Worm (Caenorhabditis elegans): Measurements from ENCODE around the gene ZK892.5.
"Not testable (repeated sequence)": the region's sequence is repeated elsewhere in the genome, so short reads cannot be mapped to it uniquely, and the experiment has no call there.

ZK892.5 gene

DNA sequence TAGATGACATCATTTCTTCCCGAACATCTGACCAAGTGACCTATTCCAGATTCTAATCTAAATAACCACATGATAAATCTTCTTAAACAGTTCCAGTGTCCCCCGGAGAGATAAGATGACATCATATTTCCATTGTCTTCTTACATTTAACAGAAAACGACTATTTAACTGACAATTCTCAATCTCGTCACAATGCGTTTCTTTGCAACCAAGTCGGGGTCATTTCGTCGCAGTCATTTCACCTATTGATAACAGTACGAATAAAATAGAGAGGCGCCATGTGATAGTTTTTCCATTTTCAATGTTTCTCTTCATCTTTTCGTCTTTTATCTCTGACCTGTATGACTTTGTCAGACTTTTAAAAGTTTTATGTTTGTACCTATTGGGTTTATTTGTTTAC is 21.0 kb downstream of the ZK892.5 start (continued):
- no peak for TF ChIP-seq egl-27 (tag; optimal IDR thresholded peaks at IDR 0.05)

DNA sequence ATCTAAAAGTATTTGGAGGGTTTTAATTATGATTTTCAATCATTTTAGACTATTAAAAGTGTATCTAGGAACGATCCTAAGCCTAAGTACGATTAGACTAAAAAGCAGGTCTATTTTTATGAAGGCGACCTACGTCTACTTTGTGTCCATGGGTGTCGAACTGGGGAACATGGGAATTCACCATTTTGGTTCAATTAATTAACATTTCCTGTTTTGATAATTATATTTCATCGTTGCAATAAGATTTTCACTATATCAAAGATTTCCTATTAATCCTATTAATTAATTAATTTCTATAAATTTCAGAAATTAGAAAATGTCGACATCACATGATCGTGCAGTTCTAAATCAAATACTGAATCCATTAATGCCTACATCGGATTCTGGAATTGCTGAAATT is 21.9 kb downstream of the ZK892.5 start, which contains the start of gene ttc-36:
ttc-36 (plus strand) TSS at position 301 of the 400 bp plus-strand sequence.
- no peak for TF ChIP-seq zfp-3 (GFP tag; conservative IDR thresholded peaks at IDR 0.05)
- no peak for TF ChIP-seq nhr-42 (GFP tag; IDR thresholded peaks at IDR 0.05)
- TF ChIP-seq ZK546.5 (tag; optimal IDR thresholded peaks at IDR 0.05), result no peak
- no peak for TF ChIP-seq daf-8 (GFP tag; IDR thresholded peaks at IDR 0.05)
- no peak for TF ChIP-seq dpl-1 (GFP tag; optimal IDR thresholded peaks at IDR 0.05)

DNA sequence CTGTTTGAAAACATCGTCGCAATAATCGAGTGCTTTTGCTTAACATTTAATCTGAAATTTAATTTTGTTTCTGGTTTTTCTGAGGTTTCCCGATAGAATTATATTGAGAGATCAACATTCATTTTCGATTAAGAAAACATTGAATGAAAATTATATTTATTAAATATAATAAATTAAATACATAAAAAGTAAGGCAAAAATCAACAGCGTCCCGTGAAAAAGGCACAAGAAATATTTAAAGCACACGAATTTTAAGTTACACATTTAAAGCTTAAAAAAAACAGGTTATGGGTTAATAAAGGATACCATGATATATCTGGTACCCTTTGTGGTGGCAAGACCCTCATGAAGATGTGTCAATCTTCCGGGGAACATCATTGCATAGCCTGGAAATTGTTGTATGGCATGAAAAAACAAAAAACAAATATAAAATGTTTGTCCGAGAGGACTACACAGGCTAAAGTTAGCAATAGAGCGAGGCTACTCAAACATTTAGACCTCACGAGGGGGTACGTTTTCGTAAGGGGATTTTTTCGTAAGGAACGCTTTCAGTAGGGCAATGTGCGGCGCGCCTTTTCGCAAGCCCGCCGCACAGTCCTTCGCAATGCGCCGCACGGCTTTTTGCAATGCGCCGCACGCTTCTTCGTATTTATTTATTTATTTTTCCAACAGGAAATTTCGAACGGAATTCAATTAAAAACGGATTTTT is 25.3 kb downstream of the ZK892.5 start, which contains the start of gene mtcu-2:
mtcu-2 (minus strand) TSS at position 51 of the 709 bp plus-strand sequence.
- peak in 1 of 2 experiments; percentile 79 for TF ChIP-seq hif-1 (tag; optimal IDR thresholded peaks at IDR 0.05)
- peak; percentile 78; the same call in 1 of the 2 replicates for TF ChIP-seq zip-11 (GFP tag; IDR thresholded peaks at IDR 0.05)
- peak; percentile 96 for TF ChIP-seq lin-1 (GFP tag; IDR thresholded peaks at IDR 0.05)
- 0 out of 2 replicates have a peak, but pooled peaks have one; percentile 31 for TF ChIP-seq F26F4.8 (GFP tag; conservative IDR thresholded peaks at IDR 0.05)
- peak; percentile 87 for TF ChIP-seq mep-1 (tag; optimal IDR thresholded peaks at IDR 0.05)
- TF ChIP-seq duxl-1 (tag; optimal IDR thresholded peaks at IDR 0.05; ENCODE audit: poor library complexity), result peak; percentile 40
- TF ChIP-seq lin-29 (GFP tag; IDR thresholded peaks at IDR 0.05), result peak; percentile 92
- peak; percentile 99 for TF ChIP-seq ceh-20 (GFP tag; IDR thresholded peaks at IDR 0.05)
- peak; percentile 99 for TF ChIP-seq tra-1 (GFP tag; IDR thresholded peaks at IDR 0.05)
- TF ChIP-seq F37D6.2 (tag; optimal IDR thresholded peaks at IDR 0.05), result peak; percentile 56
- TF ChIP-seq nhr-6 (tag; optimal IDR thresholded peaks at IDR 0.05), result peak; percentile 69
- peak; percentile 94 for TF ChIP-seq tag-97 (GFP tag; IDR thresholded peaks at IDR 0.05)
- TF ChIP-seq F49E8.2 (tag; optimal IDR thresholded peaks at IDR 0.05; ENCODE audit: borderline replicate concordance), result peak; percentile 32
- TF ChIP-seq daf-8 (GFP tag; IDR thresholded peaks at IDR 0.05), result peak; percentile 92; the same call in 1 of the 2 replicates
- TF ChIP-seq dmd-6 (GFP tag; IDR thresholded peaks at IDR 0.05), result peak; percentile 98
- peak; percentile 98 for TF ChIP-seq D1046.2 (GFP tag; IDR thresholded peaks at IDR 0.05)
- peak; percentile 81 for TF ChIP-seq lin-13 (GFP tag; optimal IDR thresholded peaks at IDR 0.05)
- not testable (repeated sequence) for TF ChIP-seq daf-16 (GFP tag; optimal IDR thresholded peaks at IDR 0.05)
- peak; percentile 40 for TF ChIP-seq daf-16 (tag; optimal IDR thresholded peaks at IDR 0.05)
- TF ChIP-seq set-16 (GFP tag; IDR thresholded peaks at IDR 0.05), result peak; percentile 85
- peak; percentile 93 for TF ChIP-seq Y75B8A.6 (GFP tag; IDR thresholded peaks at IDR 0.05)
- peak; percentile 80 for TF ChIP-seq nhr-11 (tag; optimal IDR thresholded peaks at IDR 0.05)
- TF ChIP-seq dpl-1 (GFP tag; optimal IDR thresholded peaks at IDR 0.05), result peak; percentile 67
- TF ChIP-seq hmg-1.1 (GFP tag; IDR thresholded peaks at IDR 0.05), result peak; percentile 99
- peak; percentile 99 for TF ChIP-seq T26A8.4 (GFP tag; IDR thresholded peaks at IDR 0.05)
- peak; percentile 84 for TF ChIP-seq T20F7.1 (GFP tag; optimal IDR thresholded peaks at IDR 0.05)
- TF ChIP-seq dmd-8 (GFP tag; IDR thresholded peaks at IDR 0.05), result peak; percentile 82
- peak; percentile 82; the same call in 1 of the 2 replicates for TF ChIP-seq mxl-2 (GFP tag; conservative IDR thresholded peaks at IDR 0.05)
- TF ChIP-seq mdl-1 (tag; optimal IDR thresholded peaks at IDR 0.05), result peak in 1 of 2 experiments; percentile 48
- TF ChIP-seq egl-43 (GFP tag; IDR thresholded peaks at IDR 0.05), result peak; percentile 99
- peak; percentile 96 for TF ChIP-seq mdt-29 (GFP tag; IDR thresholded peaks at IDR 0.05)
- TF ChIP-seq php-3 (GFP tag; IDR thresholded peaks at IDR 0.05), result peak; percentile 94
- peak; percentile 99 for TF ChIP-seq dmd-9 (GFP tag; IDR thresholded peaks at IDR 0.05)
- TF ChIP-seq saeg-2 (GFP tag; IDR thresholded peaks at IDR 0.05), result peak; percentile 97
- peak; percentile 57 for TF ChIP-seq lin-15B (tag; optimal IDR thresholded peaks at IDR 0.05)
- peak; percentile 95 for TF ChIP-seq snpc-1.2 (GFP tag; IDR thresholded peaks at IDR 0.05)
- peak; percentile 98 for TF ChIP-seq daf-19 (GFP tag; conservative IDR thresholded peaks at IDR 0.05)
- TF ChIP-seq zfp-3 (GFP tag; conservative IDR thresholded peaks at IDR 0.05), result peak; percentile 95
- peak; percentile 81 for TF ChIP-seq F44E2.7 (GFP tag; IDR thresholded peaks at IDR 0.05)
- peak; percentile 83 for TF ChIP-seq unc-130 (GFP tag; optimal IDR thresholded peaks at IDR 0.05)
- TF ChIP-seq spr-1 (tag; optimal IDR thresholded peaks at IDR 0.05), result peak; percentile 55
- TF ChIP-seq nhr-77 (tag; optimal IDR thresholded peaks at IDR 0.05), result peak; percentile 45

Data from whole organism, L4 larva.